Fruit fly (Drosophila melanogaster) whole organism, pupa: ENCODE data around the gene dwg.

Source experiments
- CG12605 ChIP-seq: fragments of 200-800 bp; sonication (Bioruptor generic); IDR thresholded peaks from 2 replicates; pipeline ENCODE4 v1.3.6; 2022; ENCODE audit warnings: missing biosample characterization, missing genetic modification characterization
- CG13204 ChIP-seq: fragments of 200-800 bp; sonication (Bioruptor generic); optimal IDR thresholded peaks from 2 replicates; lab custom pipeline; 2018; ENCODE audit warnings: missing biosample characterization, mild to moderate bottlenecking, missing genetic modification characterization, moderate library complexity
- CG14655 ChIP-seq: fragments of 200-800 bp; sonication (Bioruptor generic); optimal IDR thresholded peaks from 3 replicates; lab custom pipeline; 2017; ENCODE audit warnings: mild to moderate bottlenecking, missing biosample characterization, missing genetic modification reagents, missing genetic modification characterization
- CG15710 ChIP-seq: fragments of 200-800 bp; sonication (Bioruptor generic); optimal IDR thresholded peaks from 2 replicates; lab custom pipeline; 2018; ENCODE audit warnings: missing biosample characterization, mild to moderate bottlenecking, missing genetic modification characterization, moderate library complexity
- CG17806 ChIP-seq: fragments of 200-800 bp; sonication (Bioruptor generic); optimal IDR thresholded peaks from 2 replicates; lab custom pipeline; 2018; ENCODE audit warnings: missing biosample characterization, mild to moderate bottlenecking, missing genetic modification characterization, moderate library complexity
- CG32121 ChIP-seq: fragments of 200-800 bp; sonication (Bioruptor generic); IDR thresholded peaks from 2 replicates; pipeline ENCODE4 v1.3.6; 2022; ENCODE audit warnings: missing biosample characterization, missing genetic modification characterization
- CG34367 ChIP-seq: fragments of 200-800 bp; sonication (Bioruptor generic); optimal IDR thresholded peaks from 2 replicates; lab custom pipeline; 2018; ENCODE audit warnings: missing biosample characterization, mild to moderate bottlenecking, missing genetic modification characterization
- CG4496 ChIP-seq: fragments of 200-800 bp; sonication (Bioruptor generic); IDR thresholded peaks from 3 replicates; pipeline ENCODE4 v1.3.6; 2022; ENCODE audit warnings: missing biosample characterization, missing genetic modification characterization
- CG8159 ChIP-seq: fragments of 200-800 bp; sonication (Bioruptor generic); optimal IDR thresholded peaks from 3 replicates; lab custom pipeline; 2018; ENCODE audit warnings: missing biosample characterization, mild to moderate bottlenecking, missing genetic modification characterization, moderate library complexity
- CG8301 ChIP-seq: fragments of 200-800 bp; sonication (Bioruptor generic); optimal IDR thresholded peaks from 2 replicates; lab custom pipeline; 2018; ENCODE audit warnings: missing biosample characterization, mild to moderate bottlenecking, missing genetic modification characterization
- CG9948 ChIP-seq: fragments of 200-800 bp; sonication (Bioruptor generic); optimal IDR thresholded peaks from 2 replicates; lab custom pipeline; 2018; ENCODE audit warnings: missing biosample characterization, mild to moderate bottlenecking, missing genetic modification characterization, moderate library complexity
- D1 ChIP-seq: fragments of 200-800 bp; sonication (Bioruptor generic); optimal IDR thresholded peaks from 2 replicates; lab custom pipeline; 2018; ENCODE audit warnings: missing biosample characterization, mild to moderate bottlenecking, missing genetic modification characterization, moderate library complexity
- Ets98B ChIP-seq: fragments of 200-800 bp; sonication (Bioruptor generic); IDR thresholded peaks from 2 replicates; pipeline ENCODE4 v1.3.6; 2022; ENCODE audit warnings: missing biosample characterization, missing genetic modification characterization
- Pif1A ChIP-seq: fragments of 200-800 bp; sonication (Bioruptor generic); optimal IDR thresholded peaks from 3 replicates; lab custom pipeline; 2016; ENCODE audit warnings: missing biosample characterization, missing genetic modification characterization
- Pif1B ChIP-seq: fragments of 200-800 bp; sonication (Bioruptor generic); optimal IDR thresholded peaks from 3 replicates; lab custom pipeline; 2016; ENCODE audit warnings: missing biosample characterization, missing genetic modification characterization
- Snoo ChIP-seq: fragments of 200-800 bp; sonication (Bioruptor generic); optimal IDR thresholded peaks from 3 replicates; lab custom pipeline; 2017; ENCODE audit warnings: missing biosample characterization, mild to moderate bottlenecking, missing genetic modification characterization, inconsistent platforms
- fd96Ca ChIP-seq: fragments of 200-800 bp; sonication (Bioruptor generic); IDR thresholded peaks from 3 replicates; pipeline ENCODE4 v1.3.6; 2022; ENCODE audit warnings: missing biosample characterization, missing genetic modification characterization
- gl ChIP-seq: fragments of 200-800 bp; sonication (Bioruptor generic); optimal IDR thresholded peaks from 2 replicates; lab custom pipeline; 2018; ENCODE audit warnings: missing biosample characterization, mild to moderate bottlenecking, missing genetic modification characterization
- rn ChIP-seq: fragments of 200-800 bp; sonication (Bioruptor generic); IDR thresholded peaks from 2 replicates; pipeline ENCODE4 v1.3.6; 2022; ENCODE audit warnings: missing biosample characterization, missing genetic modification characterization

The dwg gene

DNA sequence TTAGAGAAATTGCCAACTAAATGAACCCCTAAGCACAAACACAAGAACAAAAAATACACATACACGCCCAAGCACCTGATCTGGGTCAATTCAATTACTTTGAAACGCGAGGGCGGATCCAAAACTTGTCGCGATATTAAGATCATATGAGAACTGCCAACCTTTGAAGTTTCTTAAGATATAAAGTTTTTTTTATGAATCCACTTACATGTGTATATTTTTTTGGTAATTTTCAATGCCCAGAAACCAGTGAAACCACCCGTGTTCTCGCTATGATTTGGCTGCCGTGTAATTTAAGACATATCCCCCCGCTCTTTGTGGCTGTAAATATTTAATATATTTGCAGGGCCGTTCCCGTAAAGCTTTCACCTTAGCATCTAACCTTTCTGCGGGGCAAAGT lies 22.2 kb downstream of the dwg start:
- TF ChIP-seq CG15710 (tag; lab: Kevin White, UChicago) (no peak), fd96Ca (GFP tag; lab: Robert Waterston, UW) (no peak), CG8159 (tag; lab: Kevin White, UChicago) (no peak), Snoo (tag; lab: Kevin White, UChicago) (no peak), Pif1B (GFP tag; lab: Kevin White, UChicago) (no peak), CG13204 (GFP tag; lab: Kevin White, UChicago) (no peak), CG9948 (tag; lab: Kevin White, UChicago) (no peak), CG34367 (tag; lab: Kevin White, UChicago) (no peak), CG4496 (GFP tag; lab: Robert Waterston, UW) (no peak)

dm6 chrX:2757400-2757799 lies 29.9 kb downstream of the dwg start:
- TF ChIP-seq rn (GFP tag; lab: Robert Waterston, UW), result no peak
- no peak for TF ChIP-seq CG8301 (tag; lab: Kevin White, UChicago)
- TF ChIP-seq fd96Ca (GFP tag; lab: Robert Waterston, UW), result no peak
- TF ChIP-seq CG13204 (GFP tag; lab: Kevin White, UChicago), result no peak
- no peak for TF ChIP-seq CG17806 (tag; lab: Kevin White, UChicago)
- no peak for TF ChIP-seq CG8159 (tag; lab: Kevin White, UChicago)
- no peak for TF ChIP-seq CG12605 (GFP tag; lab: Robert Waterston, UW)
- no peak for TF ChIP-seq CG9948 (tag; lab: Kevin White, UChicago)
- TF ChIP-seq D1 (tag; lab: Kevin White, UChicago), result no peak
- no peak for TF ChIP-seq Snoo (tag; lab: Kevin White, UChicago)
- TF ChIP-seq Pif1A (GFP tag; lab: Kevin White, UChicago), result no peak
- no peak for TF ChIP-seq CG32121
- no peak for TF ChIP-seq CG34367 (tag; lab: Kevin White, UChicago)
- no peak for TF ChIP-seq gl (tag; lab: Kevin White, UChicago)
- no peak for TF ChIP-seq Pif1B (GFP tag; lab: Kevin White, UChicago)

- TF ChIP-seq CG14655 (peak; percentile 6), CG4496 (GFP tag; lab: Robert Waterston, UW) (peak; percentile 23; the same call in 1 of the 3 replicates), CG8159 (tag; lab: Kevin White, UChicago) (peak; percentile 22), fd96Ca (GFP tag; lab: Robert Waterston, UW) (0 out of 3 replicates have a peak, but pooled peaks have one; percentile 43), Pif1A (GFP tag; lab: Kevin White, UChicago) (no peak)
Observed at dm6 chrX:2761198-2761597, 33.7 kb downstream of the dwg start.

dm6 chrX:2765440-2765839 lies 37.9 kb downstream of the dwg start:
- TF ChIP-seq CG34367 (tag; lab: Kevin White, UChicago) (no peak), fd96Ca (GFP tag; lab: Robert Waterston, UW) (no peak), Ets98B (GFP tag; lab: Robert Waterston, UW) (no peak), rn (GFP tag; lab: Robert Waterston, UW) (no peak)
